Worm (Caenorhabditis elegans) whole organism, L1 larva: Measurements from ENCODE around the gene flp-4.

Source experiments
- F16B12.6 ChIP-seq: fragments of 150-350 bp; optimal IDR thresholded peaks from 2 replicates; lab custom pipeline; 2014; ENCODE audit warnings: missing biosample characterization, missing genetic modification characterization
- aly-2 ChIP-seq: fragments of 150-350 bp; optimal IDR thresholded peaks from 2 replicates; lab custom pipeline; 2014; ENCODE audit warnings: missing biosample characterization, missing genetic modification characterization
- efl-1 ChIP-seq, 4 experiments: fragments of 150-350 bp; optimal IDR thresholded peaks in 3 of 4; peaks in 1 of 4; 1 replicate in 1 of 4; 2 replicates in 3 of 4; lab custom pipeline; 2014; ENCODE audit warnings: missing biosample characterization in 2 of 4, missing genetic modification characterization in 2 of 4, missing genetic modification reagents in 2 of 4
- elt-2 ChIP-seq: sonication (generic microtip); optimal IDR thresholded peaks from 2 replicates; lab custom pipeline; 2016; ENCODE audit warnings: missing genetic modification characterization, mild to moderate bottlenecking, inconsistent platforms, missing compliant biosample characterization, missing genetic modification reagents
- zag-1 ChIP-seq: fragments of 150-350 bp; optimal IDR thresholded peaks from 2 replicates; lab custom pipeline; 2014; ENCODE audit warnings: missing biosample characterization, missing genetic modification characterization

- TF ChIP-seq zag-1 (tag; lab: Kevin White, UChicago), result no peak
- TF ChIP-seq F16B12.6 (tag; lab: Kevin White, UChicago), result no peak
- peak; percentile 53 for TF ChIP-seq elt-2
- no peak for TF ChIP-seq aly-2 (tag; lab: Kevin White, UChicago)
- no peak for TF ChIP-seq efl-1 (optimal IDR thresholded peaks at IDR 0.05; lab: Kevin White, UChicago)
- TF ChIP-seq efl-1 (GFP tag; optimal IDR thresholded peaks at IDR 0.05 in 1 of 2; lab: Kevin White, UChicago), result no peak
These were observed 19.6 kb upstream of the flp-4 start for ce11 chrII:10029044-10029443.
